Fruit fly (Drosophila melanogaster) whole organism, prepupa: ENCODE measurements around the gene CG15429.

Experiments used
- Blimp-1 ChIP-seq: fragments of 200-800 bp; sonication (Bioruptor generic); optimal IDR thresholded peaks from 3 replicates; lab custom pipeline; 2017; ENCODE audit warnings: missing biosample characterization, missing genetic modification characterization, mild to moderate bottlenecking, moderate library complexity, missing genetic modification reagents
- CG10631 ChIP-seq: fragments of 200-800 bp; sonication (Bioruptor generic); optimal IDR thresholded peaks from 2 replicates; lab custom pipeline; 2016; ENCODE audit warnings: missing biosample characterization, missing genetic modification characterization
- CG10669 ChIP-seq: fragments of 200-800 bp; sonication (Bioruptor generic); optimal IDR thresholded peaks from 3 replicates; lab custom pipeline; 2018; ENCODE audit warnings: missing biosample characterization, mild to moderate bottlenecking, missing genetic modification characterization, moderate library complexity
- CG11294 ChIP-seq: fragments of 200-800 bp; sonication (Bioruptor generic); IDR thresholded peaks from 2 replicates; pipeline ENCODE4 v1.3.6; 2022; ENCODE audit warnings: missing biosample characterization, missing genetic modification characterization
- CG11762 ChIP-seq: fragments of 200-800 bp; sonication (Bioruptor generic); optimal IDR thresholded peaks from 3 replicates; lab custom pipeline; 2016; ENCODE audit warnings: missing biosample characterization, missing genetic modification characterization; ENCODE audit not compliant: insufficient read depth
- CG11902 ChIP-seq: fragments of 200-800 bp; sonication (Bioruptor generic); optimal IDR thresholded peaks from 3 replicates; lab custom pipeline; 2016; ENCODE audit warnings: missing biosample characterization, missing genetic modification characterization
- CG15336 ChIP-seq: fragments of 200-800 bp; sonication (Bioruptor generic); IDR thresholded peaks from 2 replicates; pipeline ENCODE4 v1.3.6; 2022; ENCODE audit warnings: missing biosample characterization, missing genetic modification characterization
- CG1621 ChIP-seq: fragments of 200-800 bp; sonication (Bioruptor generic); optimal IDR thresholded peaks from 3 replicates; lab custom pipeline; 2018; ENCODE audit warnings: missing biosample characterization, mild to moderate bottlenecking, missing genetic modification characterization
- CG3032 ChIP-seq: fragments of 200-800 bp; optimal IDR thresholded peaks from 2 replicates; lab custom pipeline; 2019; ENCODE audit warnings: missing biosample characterization, mild to moderate bottlenecking, missing genetic modification characterization, moderate library complexity
- CG31627 ChIP-seq: fragments of 200-800 bp; sonication (Bioruptor generic); optimal IDR thresholded peaks from 3 replicates; lab custom pipeline; 2016; ENCODE audit warnings: missing biosample characterization, missing genetic modification characterization
- CG34406 ChIP-seq: fragments of 200-800 bp; sonication (Bioruptor generic); optimal IDR thresholded peaks from 3 replicates; lab custom pipeline; 2016; ENCODE audit warnings: missing biosample characterization, missing genetic modification characterization
- CG3919 ChIP-seq: fragments of 200-800 bp; sonication (Bioruptor generic); optimal IDR thresholded peaks from 3 replicates; lab custom pipeline; 2016; ENCODE audit warnings: missing biosample characterization, missing genetic modification characterization
- CG6163 ChIP-seq: fragments of 200-800 bp; sonication (Bioruptor generic); IDR thresholded peaks from 3 replicates; pipeline ENCODE4 v1.3.6; 2022; ENCODE audit warnings: missing biosample characterization, missing genetic modification characterization
- CG6792 ChIP-seq: fragments of 200-800 bp; sonication (Bioruptor generic); optimal IDR thresholded peaks from 3 replicates; lab custom pipeline; 2016; ENCODE audit warnings: missing biosample characterization, missing genetic modification characterization
- CG6808 ChIP-seq: fragments of 200-800 bp; sonication (Bioruptor generic); optimal IDR thresholded peaks from 3 replicates; lab custom pipeline; 2017; ENCODE audit warnings: missing biosample characterization, missing genetic modification characterization, mild to moderate bottlenecking, moderate library complexity, missing genetic modification reagents
- CG6854 ChIP-seq: fragments of 200-800 bp; sonication (Bioruptor generic); optimal IDR thresholded peaks from 2 replicates; lab custom pipeline; 2017; ENCODE audit warnings: missing biosample characterization, mild to moderate bottlenecking, missing genetic modification characterization
- CG8119 ChIP-seq: fragments of 200-800 bp; sonication (Bioruptor generic); IDR thresholded peaks from 3 replicates; pipeline ENCODE4 v1.3.6; 2022; ENCODE audit warnings: missing biosample characterization, missing genetic modification characterization
- CG8319 ChIP-seq: fragments of 200-800 bp; sonication (Bioruptor generic); optimal IDR thresholded peaks from 3 replicates; lab custom pipeline; 2016; ENCODE audit warnings: missing biosample characterization, missing genetic modification characterization
- CG8632 ChIP-seq: fragments of 200-800 bp; sonication (Bioruptor generic); optimal IDR thresholded peaks from 3 replicates; lab custom pipeline; 2016; ENCODE audit warnings: missing biosample characterization, missing genetic modification characterization
- CG9139 ChIP-seq: fragments of 200-800 bp; sonication (Bioruptor generic); optimal IDR thresholded peaks from 3 replicates; lab custom pipeline; 2017; ENCODE audit warnings: missing biosample characterization, mild to moderate bottlenecking, missing genetic modification characterization
- Eip78C ChIP-seq: fragments of 200-800 bp; sonication (Bioruptor generic); peaks from one replicate; lab custom pipeline; 2016; ENCODE audit warnings: missing biosample characterization, missing genetic modification characterization
- Eip93F ChIP-seq: fragments of 200-800 bp; sonication (Bioruptor generic); optimal IDR thresholded peaks from 2 replicates; lab custom pipeline; 2016; ENCODE audit warnings: missing biosample characterization, mild to moderate bottlenecking, missing genetic modification characterization
- Ets21C ChIP-seq: fragments of 200-800 bp; sonication (Bioruptor generic); optimal IDR thresholded peaks from 3 replicates; lab custom pipeline; 2016; ENCODE audit warnings: missing biosample characterization, missing genetic modification characterization
- Ets96B ChIP-seq: fragments of 200-800 bp; optimal IDR thresholded peaks from 2 replicates; lab custom pipeline; 2019; ENCODE audit warnings: missing biosample characterization, mild to moderate bottlenecking, missing genetic modification characterization, moderate library complexity
- Gug ChIP-seq: fragments of 200-800 bp; sonication (Bioruptor generic); IDR thresholded peaks from 2 replicates; pipeline ENCODE4 v1.3.6; 2022; ENCODE audit warnings: missing biosample characterization, missing genetic modification characterization
- Hr4 ChIP-seq: fragments of 200-800 bp; sonication (Bioruptor generic); optimal IDR thresholded peaks from 3 replicates; lab custom pipeline; 2016; ENCODE audit warnings: missing biosample characterization, missing genetic modification characterization
- Lpt ChIP-seq: fragments of 200-800 bp; sonication (Bioruptor generic); optimal IDR thresholded peaks from 3 replicates; lab custom pipeline; 2016; ENCODE audit warnings: missing biosample characterization, missing genetic modification characterization
- Met ChIP-seq: fragments of 200-800 bp; sonication (Bioruptor generic); optimal IDR thresholded peaks from 3 replicates; lab custom pipeline; 2016; ENCODE audit warnings: missing biosample characterization, missing genetic modification characterization
- OdsH ChIP-seq: fragments of 200-800 bp; sonication (Bioruptor generic); optimal IDR thresholded peaks from 3 replicates; lab custom pipeline; 2016; ENCODE audit warnings: missing biosample characterization, missing genetic modification characterization
- Smox ChIP-seq: fragments of 200-800 bp; sonication (Bioruptor generic); optimal IDR thresholded peaks from 3 replicates; lab custom pipeline; 2016; ENCODE audit warnings: missing biosample characterization, missing genetic modification characterization
- Sox102F ChIP-seq: fragments of 200-800 bp; sonication (Bioruptor generic); optimal IDR thresholded peaks from 2 replicates; lab custom pipeline; 2016; ENCODE audit warnings: missing biosample characterization, mild to moderate bottlenecking, missing genetic modification characterization
- Sox14 ChIP-seq: fragments of 200-800 bp; sonication (Bioruptor generic); optimal IDR thresholded peaks from 3 replicates; lab custom pipeline; 2016; ENCODE audit warnings: missing biosample characterization, missing genetic modification characterization
- achi ChIP-seq: fragments of 200-800 bp; sonication (Bioruptor generic); optimal IDR thresholded peaks from 3 replicates; lab custom pipeline; 2016; ENCODE audit warnings: missing biosample characterization, missing genetic modification characterization
- acj6 ChIP-seq: fragments of 200-800 bp; sonication (Bioruptor generic); optimal IDR thresholded peaks from 3 replicates; lab custom pipeline; 2016; ENCODE audit warnings: missing biosample characterization, missing genetic modification characterization
- cyc ChIP-seq: fragments of 200-800 bp; sonication (Bioruptor generic); optimal IDR thresholded peaks from 3 replicates; lab custom pipeline; 2016; ENCODE audit warnings: missing biosample characterization, missing genetic modification characterization
- dac ChIP-seq: fragments of 200-800 bp; sonication (Bioruptor generic); optimal IDR thresholded peaks from 2 replicates; lab custom pipeline; 2017; ENCODE audit warnings: missing biosample characterization, mild to moderate bottlenecking, missing genetic modification characterization
- eg ChIP-seq: fragments of 200-800 bp; sonication (Bioruptor generic); IDR thresholded peaks from 3 replicates; pipeline ENCODE4 v1.3.6; 2022; ENCODE audit warnings: missing biosample characterization, missing genetic modification characterization
- esn ChIP-seq: fragments of 200-800 bp; sonication (Bioruptor generic); optimal IDR thresholded peaks from 2 replicates; lab custom pipeline; 2016; ENCODE audit warnings: missing biosample characterization, mild to moderate bottlenecking, missing genetic modification characterization, moderate library complexity
- fd59A ChIP-seq: fragments of 200-800 bp; sonication (Bioruptor generic); optimal IDR thresholded peaks from 2 replicates; lab custom pipeline; 2017; ENCODE audit warnings: missing biosample characterization, mild to moderate bottlenecking, missing genetic modification characterization, missing genetic modification reagents
- fd85E ChIP-seq: fragments of 200-800 bp; sonication (Bioruptor generic); optimal IDR thresholded peaks from 3 replicates; lab custom pipeline; 2016; ENCODE audit warnings: missing biosample characterization, missing genetic modification characterization
- fkh ChIP-seq: fragments of 200-800 bp; sonication (Bioruptor generic); optimal IDR thresholded peaks from 3 replicates; lab custom pipeline; 2017; ENCODE audit warnings: missing biosample characterization, mild to moderate bottlenecking, missing genetic modification characterization, moderate library complexity
- lz ChIP-seq: fragments of 200-800 bp; sonication (Bioruptor generic); optimal IDR thresholded peaks from 3 replicates; lab custom pipeline; 2016; ENCODE audit warnings: missing biosample characterization, missing genetic modification characterization
- net ChIP-seq: fragments of 200-800 bp; sonication (Bioruptor generic); optimal IDR thresholded peaks from 3 replicates; lab custom pipeline; 2016; ENCODE audit warnings: missing biosample characterization, missing genetic modification characterization
- pdm3 ChIP-seq: fragments of 200-800 bp; sonication (Bioruptor generic); optimal IDR thresholded peaks from 3 replicates; lab custom pipeline; 2016; ENCODE audit warnings: missing biosample characterization, missing genetic modification characterization
- salr ChIP-seq, 2 experiments: fragments of 200-800 bp; sonication (Bioruptor generic); optimal IDR thresholded peaks; 3 replicates each; lab custom pipeline; 2016 to 2018; ENCODE audit warnings: missing biosample characterization in 2 of 2, missing genetic modification characterization in 2 of 2, mild to moderate bottlenecking in 1 of 2
- spab ChIP-seq: fragments of 200-800 bp; sonication (Bioruptor generic); optimal IDR thresholded peaks from 2 replicates; lab custom pipeline; 2017; ENCODE audit warnings: missing biosample characterization, mild to moderate bottlenecking, missing genetic modification characterization, missing genetic modification reagents
- ss ChIP-seq, 2 experiments: fragments of 200-800 bp; sonication (Bioruptor generic); optimal IDR thresholded peaks; 2 replicates in 1 of 2; 3 replicates in 1 of 2; lab custom pipeline; 2017 to 2018; ENCODE audit warnings: mild to moderate bottlenecking in 2 of 2, missing biosample characterization in 2 of 2, missing genetic modification characterization in 2 of 2, moderate library complexity in 1 of 2
- topi ChIP-seq: fragments of 200-800 bp; sonication (Bioruptor generic); optimal IDR thresholded peaks from 3 replicates; lab custom pipeline; 2016; ENCODE audit warnings: missing biosample characterization, missing genetic modification characterization

The CG15429 gene

dm6 chr2L:4346619-4347310, 6.0 kb upstream of the CG15429 start (continued):
- peak; percentile 19 for TF ChIP-seq achi
- TF ChIP-seq CG31627 (GFP tag; lab: Kevin White, UChicago): no peak
- TF ChIP-seq CG6792 (GFP tag; lab: Kevin White, UChicago): no peak
- TF ChIP-seq CG10669 (GFP tag; lab: Kevin White, UChicago): no peak
- TF ChIP-seq CG6163: peak; percentile 82
- peak in 1 of 2 experiments; percentile 73 for TF ChIP-seq salr (GFP tag; optimal IDR thresholded peaks at IDR 0.05; lab: Kevin White, UChicago)
- TF ChIP-seq topi (GFP tag; lab: Kevin White, UChicago): no peak
- no peak for TF ChIP-seq CG11902 (GFP tag; lab: Kevin White, UChicago)
- TF ChIP-seq lz (GFP tag; lab: Kevin White, UChicago): no peak
- TF ChIP-seq Sox102F (GFP tag; lab: Kevin White, UChicago): no peak
- TF ChIP-seq fd85E: no peak
- peak; percentile 93 for TF ChIP-seq eg (GFP tag; lab: Robert Waterston, UW)
- no peak for TF ChIP-seq CG3032 (tag; lab: Kevin White, UChicago)

- TF ChIP-seq CG15336 (peak; percentile 39; the same call in 1 of the 2 replicates), Eip78C (GFP tag; lab: Kevin White, UChicago) (peak; percentile 94), Ets96B (peak; percentile 69), CG6808 (peak; percentile 71), CG6163 (peak; percentile 83), CG8632 (GFP tag; lab: Kevin White, UChicago) (peak; percentile 84), esn (GFP tag; lab: Kevin White, UChicago) (peak; percentile 76), fd59A (peak; percentile 46), CG9139 (GFP tag; lab: Kevin White, UChicago) (peak; percentile 32), net (GFP tag; lab: Kevin White, UChicago) (peak; percentile 66), OdsH (GFP tag; lab: Kevin White, UChicago) (peak; percentile 75), ss (GFP tag; optimal IDR thresholded peaks at IDR 0.05; lab: Kevin White, UChicago) (peak; percentile 52 to 79), dac (no peak), Blimp-1 (GFP tag; lab: Kevin White, UChicago) (no peak), Sox14 (GFP tag; lab: Kevin White, UChicago) (peak; percentile 49), fkh (no peak), CG34406 (GFP tag; lab: Kevin White, UChicago) (peak; percentile 82), CG3032 (tag; lab: Kevin White, UChicago) (peak; percentile 67), CG11294 (GFP tag; lab: Robert Waterston, UW) (no peak; the same call in 1 of the 2 replicates), cyc (GFP tag; lab: Kevin White, UChicago) (peak; percentile 59), CG10631 (GFP tag; lab: Kevin White, UChicago) (peak; percentile 71), CG8319 (GFP tag; lab: Kevin White, UChicago) (peak; percentile 77), CG8119 (GFP tag; lab: Robert Waterston, UW) (peak; percentile 49; the same call in 1 of the 3 replicates), fd85E (peak; percentile 59), acj6 (GFP tag; lab: Kevin White, UChicago) (peak; percentile 79), eg (GFP tag; lab: Robert Waterston, UW) (peak; percentile 60; the same call in 1 of the 3 replicates), Ets21C (GFP tag; lab: Kevin White, UChicago) (peak; percentile 4), Eip93F (GFP tag; lab: Kevin White, UChicago) (no peak), Met (GFP tag; lab: Kevin White, UChicago) (peak; percentile 16), CG3919 (GFP tag; lab: Kevin White, UChicago) (peak; percentile 87), Smox (GFP tag; lab: Kevin White, UChicago) (peak; percentile 44), CG6854 (peak; percentile 58), Gug (GFP tag; lab: Robert Waterston, UW) (no peak), Hr4 (peak; percentile 53), topi (GFP tag; lab: Kevin White, UChicago) (peak; percentile 71), achi (peak; percentile 78), CG1621 (tag; lab: Kevin White, UChicago) (peak; percentile 67), spab (peak; percentile 61), pdm3 (GFP tag; lab: Kevin White, UChicago) (peak; percentile 80), Lpt (GFP tag; lab: Kevin White, UChicago) (peak; percentile 29), CG11762 (peak; percentile 69)
These were observed 4.2 kb upstream of the CG15429 start for dm6 chr2L:4348545-4348944.
